Fruit fly (Drosophila melanogaster): Measurements from ENCODE around the gene Alg11.

dm6 chr3L:21585397-21585796, 40.2 kb upstream of the Alg11 start:
- TF ChIP-seq Dll (optimal IDR thresholded peaks at IDR 0.05) (no peak), psq (optimal IDR thresholded peaks at IDR 0.05) (no peak)

Measured in whole organism.